Fruit fly (Drosophila melanogaster): ENCODE results near the gene CG9717.

The CG9717 gene

DNA sequence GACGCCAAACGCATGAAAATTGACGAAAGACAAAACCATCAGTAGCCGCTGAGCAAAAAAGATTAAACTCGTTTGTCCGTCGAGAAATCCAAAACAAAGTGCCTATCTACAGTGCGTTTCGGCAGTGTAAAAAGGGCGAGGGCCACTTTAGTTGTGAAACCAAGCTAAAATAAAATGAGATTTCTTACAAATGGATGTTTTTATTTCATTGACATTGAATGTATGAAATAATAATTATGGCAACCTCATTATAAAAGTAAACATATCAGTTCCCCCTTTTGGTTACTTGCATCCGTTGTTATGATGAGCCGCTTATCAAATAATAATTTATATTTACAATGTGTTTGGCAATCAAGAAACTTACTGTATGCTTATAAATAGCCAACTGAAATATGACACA lies 22.6 kb downstream of the CG9717 start:
- TF ChIP-seq bab1 (GFP tag; optimal IDR thresholded peaks at IDR 0.05) (peak; percentile 24), CG7045 (GFP tag; optimal IDR thresholded peaks at IDR 0.05) (no peak)

DNA sequence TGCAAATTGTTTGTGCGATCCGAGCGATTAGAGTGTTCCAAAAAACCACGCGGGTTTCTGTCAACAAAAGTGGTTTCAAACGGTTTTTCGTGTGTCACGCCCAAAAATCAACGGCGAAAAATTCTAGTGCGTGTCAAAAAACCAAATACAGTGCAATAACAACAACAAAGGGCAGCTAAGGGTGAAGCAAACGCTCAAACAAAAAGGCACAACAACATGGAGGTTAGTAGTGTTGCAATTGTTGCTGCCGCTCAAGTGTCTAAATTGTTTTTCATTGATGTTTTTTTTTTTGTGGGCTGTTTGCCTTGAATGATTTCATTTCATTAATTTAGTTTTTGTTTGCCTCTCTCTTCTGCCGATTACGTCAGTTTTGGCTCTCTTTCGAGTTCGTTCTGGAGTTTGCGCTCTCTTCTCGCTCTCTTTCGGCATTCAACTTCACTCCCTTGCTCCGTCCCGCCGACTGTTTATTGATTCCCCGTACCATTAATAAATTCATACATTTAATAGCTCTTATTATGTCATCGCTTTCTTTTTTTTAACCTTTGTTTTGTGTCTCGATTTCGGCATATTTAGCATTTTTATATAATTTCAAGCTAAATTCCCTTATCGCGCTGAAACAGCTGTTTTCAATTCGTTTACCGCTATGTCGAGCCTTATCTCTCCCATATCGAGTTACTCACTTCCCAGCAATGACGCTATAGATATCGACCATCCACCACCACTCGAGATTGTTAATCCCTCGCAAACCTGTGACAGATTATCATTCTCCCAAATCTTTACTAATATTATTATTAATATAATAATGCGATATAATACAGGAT lies 23.6 kb downstream of the CG9717 start:
- no peak for TF ChIP-seq CG14711 (tag; optimal IDR thresholded peaks at IDR 0.05)
- TF ChIP-seq kay (GFP tag; ENCODE audit: borderline replicate concordance), result peak; percentile 29
- TF ChIP-seq cnc (optimal IDR thresholded peaks at IDR 0.05), result no peak
- TF ChIP-seq tj (GFP tag; optimal IDR thresholded peaks at IDR 0.05), result peak; percentile 83
- no peak for TF ChIP-seq pad (GFP tag; optimal IDR thresholded peaks at IDR 0.05)
- TF ChIP-seq ovo (GFP tag; optimal IDR thresholded peaks at IDR 0.05), result peak; percentile 55
- no peak for TF ChIP-seq Crg-1 (GFP tag; optimal IDR thresholded peaks at IDR 0.05)
- no peak for TF ChIP-seq CG7101 (tag; optimal IDR thresholded peaks at IDR 0.05)
- TF ChIP-seq bab1 (GFP tag; optimal IDR thresholded peaks at IDR 0.05), result peak; percentile 34

DNA sequence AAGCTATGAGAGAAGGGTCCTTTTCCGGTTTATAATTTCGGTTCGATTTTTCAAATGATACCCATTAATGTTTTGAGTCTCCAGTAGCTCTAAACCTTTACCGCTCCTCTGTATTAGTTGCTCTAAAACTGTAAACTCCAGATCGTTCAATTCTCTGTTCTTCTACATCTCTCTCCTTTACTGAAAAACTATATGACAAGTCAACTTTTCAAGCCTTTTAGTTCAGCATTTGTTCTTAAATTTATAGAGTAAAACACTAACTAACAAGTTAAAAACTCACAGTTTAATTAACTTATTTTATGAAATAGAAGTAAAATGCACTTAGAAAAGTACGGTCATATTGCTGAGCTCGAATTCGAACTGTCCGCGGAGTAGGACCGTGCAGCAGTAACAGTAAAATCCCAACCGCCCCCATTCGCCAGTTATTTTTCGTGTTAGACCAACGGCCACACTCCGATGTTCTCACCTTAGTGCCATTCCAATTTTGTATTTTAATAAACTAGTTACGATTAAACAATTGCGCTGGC lies 24.3 kb downstream of the CG9717 start:
- TF ChIP-seq kay (GFP tag; ENCODE audit: borderline replicate concordance) (no peak), CG7045 (GFP tag; optimal IDR thresholded peaks at IDR 0.05) (no peak), CG5204 (GFP tag; optimal IDR thresholded peaks at IDR 0.05) (no peak), Crg-1 (GFP tag; optimal IDR thresholded peaks at IDR 0.05) (no peak), Mnt (GFP tag; optimal IDR thresholded peaks at IDR 0.05) (no peak), CG14711 (tag; optimal IDR thresholded peaks at IDR 0.05) (no peak), cic (GFP tag; optimal IDR thresholded peaks at IDR 0.05) (no peak), CG12768 (GFP tag; optimal IDR thresholded peaks at IDR 0.05) (no peak), bab1 (GFP tag; optimal IDR thresholded peaks at IDR 0.05) (no peak), toe (GFP tag; optimal IDR thresholded peaks at IDR 0.05) (no peak), cnc (optimal IDR thresholded peaks at IDR 0.05) (no peak), ovo (GFP tag; optimal IDR thresholded peaks at IDR 0.05) (no peak), CG33017 (tag; optimal IDR thresholded peaks at IDR 0.05) (no peak), CG11617 (GFP tag; optimal IDR thresholded peaks at IDR 0.05) (no peak), CG1620 (GFP tag; optimal IDR thresholded peaks at IDR 0.05) (no peak), Clk (GFP tag; optimal IDR thresholded peaks at IDR 0.05) (no peak)

DNA sequence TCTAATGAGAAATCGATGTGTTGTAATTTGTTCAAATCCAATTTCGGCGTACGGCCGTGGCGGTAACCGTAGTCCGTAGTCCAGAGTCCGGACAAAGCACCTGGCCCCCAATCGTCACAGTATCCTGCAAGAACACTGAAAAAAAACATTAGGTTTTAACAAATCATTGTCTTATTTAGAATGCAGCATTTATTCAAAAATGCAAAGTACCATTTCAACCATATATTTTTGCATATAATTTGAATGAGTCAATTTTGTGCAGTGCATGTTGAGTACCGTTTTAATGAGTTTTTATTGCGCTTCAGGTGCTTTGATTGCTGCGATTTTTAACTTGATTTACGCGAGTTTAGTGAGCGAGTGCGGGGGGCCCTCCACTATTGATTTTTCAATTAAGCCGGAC lies 25.9 kb downstream of the CG9717 start:
- no peak for TF ChIP-seq cic (GFP tag; optimal IDR thresholded peaks at IDR 0.05)
- TF ChIP-seq kay (GFP tag; ENCODE audit: borderline replicate concordance), result no peak
- TF ChIP-seq tj (GFP tag; optimal IDR thresholded peaks at IDR 0.05), result no peak
- TF ChIP-seq toe (GFP tag; optimal IDR thresholded peaks at IDR 0.05), result no peak
- TF ChIP-seq CG7045 (GFP tag; optimal IDR thresholded peaks at IDR 0.05), result no peak
- no peak for TF ChIP-seq Hr96 (GFP tag; optimal IDR thresholded peaks at IDR 0.05)
- TF ChIP-seq Mnt (GFP tag; optimal IDR thresholded peaks at IDR 0.05), result no peak
- TF ChIP-seq CG14711 (tag; optimal IDR thresholded peaks at IDR 0.05), result no peak
- no peak for TF ChIP-seq CG11617 (GFP tag; optimal IDR thresholded peaks at IDR 0.05)

DNA sequence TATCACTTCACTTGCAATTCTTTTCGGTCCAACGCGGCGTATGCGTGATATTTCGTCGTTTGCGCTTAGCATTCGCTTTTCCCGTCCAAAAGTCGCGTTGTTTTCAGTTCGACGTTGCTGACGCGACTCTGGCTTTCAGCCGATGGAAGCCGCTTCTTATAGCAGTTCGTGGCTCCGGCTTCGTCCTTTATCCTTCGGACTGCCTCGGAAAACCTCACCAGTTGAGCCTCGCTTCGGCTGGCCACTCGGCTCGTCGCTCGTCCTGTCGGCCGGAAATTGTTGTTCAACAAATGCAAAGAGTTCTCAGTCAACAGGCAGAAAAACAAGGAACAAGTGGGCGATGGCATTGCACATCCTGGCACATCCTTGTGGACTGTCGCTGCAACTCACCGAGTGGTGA lies 27.0 kb downstream of the CG9717 start, which contains the start of gene CG34155:
TSS of gene CG34155 (minus strand) at position 130 of the 400 bp plus-strand sequence.
- no peak for TF ChIP-seq CG7045 (GFP tag; optimal IDR thresholded peaks at IDR 0.05)
- TF ChIP-seq CG11617 (GFP tag; optimal IDR thresholded peaks at IDR 0.05), result no peak
- TF ChIP-seq CG14711 (tag; optimal IDR thresholded peaks at IDR 0.05), result no peak
- TF ChIP-seq CG7101 (tag; optimal IDR thresholded peaks at IDR 0.05), result no peak
- no peak for TF ChIP-seq cic (GFP tag; optimal IDR thresholded peaks at IDR 0.05)
- TF ChIP-seq cnc (optimal IDR thresholded peaks at IDR 0.05), result no peak
- no peak for TF ChIP-seq Mnt (GFP tag; optimal IDR thresholded peaks at IDR 0.05)

DNA sequence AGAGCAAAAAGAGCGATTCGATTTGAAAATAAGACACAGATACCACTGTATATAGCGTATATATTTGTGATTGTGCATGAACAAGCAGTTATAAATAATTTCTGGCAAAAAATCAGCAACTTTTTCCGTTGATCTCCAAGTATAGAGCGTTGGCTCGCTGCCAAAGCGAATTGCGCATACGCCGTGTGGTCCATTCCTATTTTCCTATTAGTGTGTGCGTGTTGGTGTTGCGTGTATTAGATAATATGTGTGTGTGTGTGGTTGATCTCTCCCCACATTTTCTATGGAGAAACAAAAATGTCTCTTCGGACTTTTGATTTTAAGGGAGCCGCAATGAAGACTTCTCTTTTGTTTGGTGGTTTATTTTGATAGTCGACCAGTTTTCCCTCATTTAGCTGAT lies 34.6 kb downstream of the CG9717 start:
- TF ChIP-seq CG7101 (tag; optimal IDR thresholded peaks at IDR 0.05), result no peak

DNA sequence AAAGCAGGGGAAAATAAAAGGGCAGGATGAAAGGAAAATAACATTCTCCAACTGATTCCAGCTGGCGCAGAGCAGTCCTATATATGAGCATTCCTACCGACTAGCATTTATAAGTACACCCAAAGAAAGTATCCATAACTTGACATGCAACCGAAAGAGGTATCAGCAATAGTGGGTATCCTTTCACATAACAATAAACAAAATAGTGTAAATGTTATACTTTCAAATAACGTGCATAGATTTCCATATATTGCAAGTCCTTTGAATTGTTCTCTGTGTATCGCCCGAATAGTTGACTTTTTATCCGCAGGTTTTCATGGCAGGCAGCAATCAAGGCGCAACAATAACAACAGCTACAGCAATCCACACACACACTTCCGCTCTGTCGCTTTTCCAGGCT lies 37.1 kb downstream of the CG9717 start:
- no peak for TF ChIP-seq Hr96 (GFP tag; optimal IDR thresholded peaks at IDR 0.05)
- TF ChIP-seq toe (GFP tag; optimal IDR thresholded peaks at IDR 0.05), result no peak
- TF ChIP-seq ovo (GFP tag; optimal IDR thresholded peaks at IDR 0.05), result no peak
- no peak for TF ChIP-seq CG33017 (tag; optimal IDR thresholded peaks at IDR 0.05)
- TF ChIP-seq CG12768 (GFP tag; optimal IDR thresholded peaks at IDR 0.05), result no peak
- TF ChIP-seq cic (GFP tag; optimal IDR thresholded peaks at IDR 0.05), result no peak
- TF ChIP-seq CG7045 (GFP tag; optimal IDR thresholded peaks at IDR 0.05), result no peak
- no peak for TF ChIP-seq CG11617 (GFP tag; optimal IDR thresholded peaks at IDR 0.05)
- TF ChIP-seq CG7101 (tag; optimal IDR thresholded peaks at IDR 0.05), result no peak
- TF ChIP-seq tj (GFP tag; optimal IDR thresholded peaks at IDR 0.05), result no peak
- no peak for TF ChIP-seq pad (GFP tag; optimal IDR thresholded peaks at IDR 0.05)
- TF ChIP-seq CG5204 (GFP tag; optimal IDR thresholded peaks at IDR 0.05), result no peak
- TF ChIP-seq kay (GFP tag; ENCODE audit: borderline replicate concordance), result no peak
- TF ChIP-seq Crg-1 (GFP tag; optimal IDR thresholded peaks at IDR 0.05), result no peak

All from whole organism, adult.